Worm (Caenorhabditis elegans) whole organism, L1 larva: ENCODE results near the gene Y40B10A.9.

Experiments used
- aly-2 ChIP-seq: fragments of 150-350 bp; optimal IDR thresholded peaks from 2 replicates; lab custom pipeline; 2014; ENCODE audit warnings: missing biosample characterization, missing genetic modification characterization
- ceh-82 ChIP-seq, 3 experiments: fragments of 150-350 bp in 1 of 3; sonication (generic microtip) in 2 of 3; optimal IDR thresholded peaks; 2 replicates each; lab custom pipeline; 2014 to 2017; ENCODE audit warnings: missing biosample characterization in 3 of 3, missing genetic modification characterization in 3 of 3
- ceh-88 ChIP-seq: fragments of 200-800 bp; sonication (Bioruptor generic); IDR thresholded peaks from 2 replicates; pipeline ENCODE4 v1.3.6; 2022; ENCODE audit warnings: missing genetic modification characterization, missing compliant biosample characterization
- dsc-1 ChIP-seq: sonication (generic microtip); optimal IDR thresholded peaks from 2 replicates; lab custom pipeline; 2016; ENCODE audit warnings: mild to moderate bottlenecking, missing genetic modification characterization, missing compliant biosample characterization
- fkh-10 ChIP-seq: sonication (generic microtip); optimal IDR thresholded peaks from 2 replicates; lab custom pipeline; 2017; ENCODE audit warnings: missing biosample characterization, missing genetic modification reagents, missing genetic modification characterization
- mep-1 ChIP-seq: fragments of 150-350 bp; optimal IDR thresholded peaks from 2 replicates; lab custom pipeline; 2014; ENCODE audit warnings: missing biosample characterization, missing genetic modification characterization
- nhr-76 ChIP-seq: sonication (generic microtip); optimal IDR thresholded peaks from 2 replicates; lab custom pipeline; 2017; ENCODE audit warnings: missing biosample characterization, missing genetic modification characterization
- pqm-1 ChIP-seq: sonication (generic microtip); optimal IDR thresholded peaks from 3 replicates; lab custom pipeline; 2017; ENCODE audit warnings: missing biosample characterization, missing genetic modification characterization
- tbx-2 ChIP-seq: sonication (generic microtip); optimal IDR thresholded peaks from 2 replicates; lab custom pipeline; 2016; ENCODE audit warnings: missing genetic modification characterization, missing compliant biosample characterization
- zag-1 ChIP-seq: fragments of 150-350 bp; optimal IDR thresholded peaks from 2 replicates; lab custom pipeline; 2014; ENCODE audit warnings: missing biosample characterization, missing genetic modification characterization
- ztf-11 ChIP-seq, 2 experiments: sonication (generic microtip); optimal IDR thresholded peaks; 2 replicates each; lab custom pipeline; 2016 to 2017; ENCODE audit warnings: missing genetic modification characterization in 2 of 2, missing biosample characterization in 1 of 2, missing compliant biosample characterization in 1 of 2

ce11 chrV:2053509-2053908 lies 19.2 kb downstream of the Y40B10A.9 start, which contains the start of gene comt-5:
- TF ChIP-seq fkh-10 (GFP tag; lab: Kevin White, UChicago) (no peak), zag-1 (tag; lab: Kevin White, UChicago) (no peak), tbx-2 (tag; lab: Kevin White, UChicago) (no peak), dsc-1 (tag; lab: Kevin White, UChicago) (no peak), aly-2 (tag; lab: Kevin White, UChicago) (no peak), ceh-88 (GFP tag; lab: Robert Waterston, UW) (no peak), pqm-1 (tag; lab: Kevin White, UChicago) (no peak), mep-1 (tag; lab: Kevin White, UChicago) (no peak), ztf-11 (tag; optimal IDR thresholded peaks at IDR 0.05; lab: Kevin White, UChicago) (no peak), ceh-82 (tag; optimal IDR thresholded peaks at IDR 0.05; lab: Kevin White, UChicago) (no peak), nhr-76 (tag; lab: Kevin White, UChicago) (no peak)
